Worm (Caenorhabditis elegans): ENCODE data around the gene pole-4.
A peak's percentile ranks its signal among the peaks of the same experiment; 100 is the strongest.

pole-4 gene

ce11 chrII:14968275-14968674 lies 879 bp downstream of the pole-4 start:
- TF ChIP-seq F10E7.11 (tag; optimal IDR thresholded peaks at IDR 0.05), result no peak
- peak; percentile 54 for TF ChIP-seq F33H1.4 (GFP tag; IDR thresholded peaks at IDR 0.05)
- peak; percentile 69 for TF ChIP-seq lsl-1 (GFP tag; optimal IDR thresholded peaks at IDR 0.05)

- TF ChIP-seq ztf-26 (tag; optimal IDR thresholded peaks at IDR 0.05) (no peak), bed-1 (GFP tag; IDR thresholded peaks at IDR 0.05) (no peak), hlh-12 (tag; optimal IDR thresholded peaks at IDR 0.05) (no peak), ztf-18 (tag; optimal IDR thresholded peaks at IDR 0.05) (no peak), fkh-3 (tag; optimal IDR thresholded peaks at IDR 0.05) (no peak), tbx-9 (tag; optimal IDR thresholded peaks at IDR 0.05; ENCODE audit: borderline replicate concordance) (no peak), rec-8 (tag; optimal IDR thresholded peaks at IDR 0.05) (no peak), Y67H2A.10 (GFP tag; conservative IDR thresholded peaks at IDR 0.05) (no peak)
These were observed 2.1 kb downstream of the pole-4 start for ce11 chrII:14967084-14967483.

ce11 chrII:14966420-14966819 lies 2.7 kb downstream of the pole-4 start:
- TF ChIP-seq attf-6 (GFP tag; IDR thresholded peaks at IDR 0.05) (no peak), F52B5.7 (tag; optimal IDR thresholded peaks at IDR 0.05) (no peak), ceh-27 (GFP tag; optimal IDR thresholded peaks at IDR 0.05) (no peak), madf-8 (GFP tag; conservative IDR thresholded peaks at IDR 0.05) (no peak), nfya-2 (GFP tag; IDR thresholded peaks at IDR 0.05) (no peak), mcd-1 (GFP tag; IDR thresholded peaks at IDR 0.05) (no peak)

- TF ChIP-seq nhr-80 (tag; optimal IDR thresholded peaks at IDR 0.05), result peak; percentile 82
- no peak for TF ChIP-seq ztf-22 (GFP tag; optimal IDR thresholded peaks at IDR 0.05)
These were observed 4.3 kb downstream of the pole-4 start for ce11 chrII:14964877-14965276.

- TF ChIP-seq T07F8.4 (tag; optimal IDR thresholded peaks at IDR 0.05) (no peak), snpc-3.4 (tag; optimal IDR thresholded peaks at IDR 0.05) (no peak)
These were observed 5.1 kb downstream of the pole-4 start, which contains the start of gene elo-9 for ce11 chrII:14964008-14964407. Gene elo-9, minus strand, starts transcription at chrII:14964108.

ce11 chrII:14959273-14959672 lies 9.9 kb downstream of the pole-4 start:
- TF ChIP-seq snpc-1.1 (tag; optimal IDR thresholded peaks at IDR 0.05; ENCODE audit: insufficient read depth), result no peak
- TF ChIP-seq nhr-80 (tag; optimal IDR thresholded peaks at IDR 0.05), result peak; percentile 31

ce11 chrII:14958113-14958512 lies 11.0 kb downstream of the pole-4 start, which contains the start of gene Y53F4B.1:
Gene Y53F4B.1, minus strand, starts transcription at chrII:14958213.
- TF ChIP-seq C17E4.6 (GFP tag; IDR thresholded peaks at IDR 0.05) (no peak), F23B12.7 (tag; optimal IDR thresholded peaks at IDR 0.05; ENCODE audit: insufficient read depth) (no peak), atf-7 (tag; optimal IDR thresholded peaks at IDR 0.05) (no peak), rec-8 (tag; optimal IDR thresholded peaks at IDR 0.05) (no peak), ztf-3 (GFP tag; optimal IDR thresholded peaks at IDR 0.05) (no peak), ceh-40 (GFP tag; IDR thresholded peaks at IDR 0.05) (no peak), rcor-1 (GFP tag; IDR thresholded peaks at IDR 0.05) (no peak)
